Worm (Caenorhabditis elegans) whole organism, midembryonic: ENCODE results near the gene C02D5.2.

Experiments used
- T22C8.4 ChIP-seq: fragments of 200-800 bp; sonication (Bioruptor generic); IDR thresholded peaks from 2 replicates; pipeline ENCODE4 v1.3.6; 2022; ENCODE audit warnings: missing genetic modification characterization, missing compliant biosample characterization
- cog-1 ChIP-seq: sonication (generic microtip); optimal IDR thresholded peaks from 2 replicates; lab custom pipeline; 2016; ENCODE audit warnings: missing genetic modification characterization, missing compliant biosample characterization
- flt-1 ChIP-seq: fragments of 200-800 bp; sonication (Bioruptor generic); IDR thresholded peaks from 2 replicates; pipeline ENCODE4 v1.3.6; 2022; ENCODE audit warnings: missing genetic modification characterization, missing compliant biosample characterization
- klf-2 ChIP-seq: fragments of 200-800 bp; sonication (Bioruptor generic); conservative IDR thresholded peaks from 2 replicates; pipeline ENCODE4 v1.3.6; 2022; ENCODE audit warnings: missing genetic modification reagents, missing genetic modification characterization, missing compliant biosample characterization
- med-1 ChIP-seq: sonication (generic microtip); optimal IDR thresholded peaks from 2 replicates; lab custom pipeline; 2017; ENCODE audit warnings: missing genetic modification characterization, mild to moderate bottlenecking, missing compliant biosample characterization, antibody characterized with exemption, missing genetic modification reagents; ENCODE audit not compliant: insufficient read depth
- ref-1 ChIP-seq: fragments of 200-800 bp; sonication (Bioruptor generic); conservative IDR thresholded peaks from 2 replicates; pipeline ENCODE4 v1.3.6; 2022; ENCODE audit warnings: missing genetic modification reagents, missing genetic modification characterization, missing compliant biosample characterization
- tab-1 ChIP-seq: fragments of 200-800 bp; sonication (Bioruptor generic); IDR thresholded peaks from 2 replicates; pipeline ENCODE4 v1.3.6; 2022; ENCODE audit warnings: missing genetic modification characterization, missing compliant biosample characterization
- ztf-23 ChIP-seq: fragments of 200-800 bp; sonication (Bioruptor generic); IDR thresholded peaks from 2 replicates; pipeline ENCODE4 v1.3.6; 2022; ENCODE audit warnings: missing genetic modification reagents, missing genetic modification characterization, missing compliant biosample characterization
- ztf-29 ChIP-seq: fragments of 200-800 bp; sonication (Bioruptor generic); IDR thresholded peaks from 2 replicates; pipeline ENCODE4 v1.3.6; 2022; ENCODE audit warnings: missing genetic modification reagents, missing genetic modification characterization, missing compliant biosample characterization

- TF ChIP-seq ztf-29 (GFP tag; lab: Robert Waterston, UW): no peak
- no peak for TF ChIP-seq klf-2
- no peak for TF ChIP-seq T22C8.4
- TF ChIP-seq ztf-23 (GFP tag; lab: Robert Waterston, UW): no peak
- no peak for TF ChIP-seq tab-1 (GFP tag; lab: Robert Waterston, UW)
- TF ChIP-seq flt-1 (GFP tag; lab: Robert Waterston, UW): no peak
- TF ChIP-seq ref-1 (GFP tag; lab: Robert Waterston, UW): no peak
- no peak for TF ChIP-seq med-1 (GFP tag; lab: Kevin White, UChicago)
- no peak for TF ChIP-seq cog-1 (tag; lab: Kevin White, UChicago)
These were observed 23.7 kb downstream of the C02D5.2 start, which contains the start of gene doxa-1 for ce11 chrIII:8580802-8581201.
